Fruit fly (Drosophila melanogaster): ENCODE data around the gene CG42526.

DNA sequence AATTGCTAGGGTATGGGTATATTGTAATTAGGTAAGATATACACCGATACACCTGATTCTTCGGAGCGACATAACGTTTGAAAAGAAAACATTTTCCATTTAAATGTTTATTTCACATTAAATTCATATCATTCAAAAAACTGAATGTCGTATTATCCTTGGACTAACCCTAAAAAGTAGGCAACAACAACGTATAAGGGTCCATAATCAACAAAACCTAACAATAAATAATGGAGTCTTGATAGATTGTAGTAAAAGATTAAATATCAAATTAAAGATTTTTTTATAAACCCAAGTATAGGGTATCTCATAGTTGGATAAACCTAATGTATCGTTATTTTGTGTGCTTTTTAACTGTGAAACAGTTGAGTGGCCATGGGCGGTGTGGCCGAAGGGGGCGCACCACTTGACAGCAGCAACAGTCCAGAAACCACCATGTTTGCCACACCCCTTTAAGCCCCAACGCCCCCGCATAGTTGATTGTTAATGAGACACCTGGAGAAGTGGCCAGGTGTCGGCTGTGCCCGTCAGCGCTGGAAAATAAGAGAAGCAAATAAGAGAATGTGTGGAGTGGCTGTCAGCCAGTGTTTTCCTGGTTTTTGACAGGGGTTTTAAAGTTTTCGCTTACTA lies 33.2 kb upstream of the CG42526 start:
- TF ChIP-seq disco-r (GFP tag; optimal IDR thresholded peaks at IDR 0.05) (no peak), CG18476 (GFP tag; optimal IDR thresholded peaks at IDR 0.05) (no peak), onecut (GFP tag; IDR thresholded peaks at IDR 0.05) (no peak), CG34224 (GFP tag; IDR thresholded peaks at IDR 0.05; ENCODE audit: partially characterized antibody) (no peak)
